Fruit fly (Drosophila melanogaster) whole organism, embryonic: ENCODE results near the gene Mccc1.

Experiments
- Ada2b ChIP-seq: fragments of 200-800 bp; sonication (Bioruptor generic); IDR thresholded peaks from 2 replicates; pipeline ENCODE4 v1.3.6; 2022; ENCODE audit warnings: missing biosample characterization, missing genetic modification characterization
- Aef1 ChIP-seq: fragments of 200-800 bp; sonication (Bioruptor generic); IDR thresholded peaks from 3 replicates; pipeline ENCODE4 v1.3.6; 2022; ENCODE audit warnings: missing biosample characterization, missing genetic modification characterization
- Bgb ChIP-seq: fragments of 200-800 bp; sonication (Bioruptor generic); IDR thresholded peaks from 2 replicates; pipeline ENCODE4 v1.3.6; 2022; ENCODE audit warnings: missing biosample characterization, missing genetic modification characterization; ENCODE audit not compliant: partially characterized antibody
- CG10462 ChIP-seq: fragments of 200-800 bp; sonication (Bioruptor generic); optimal IDR thresholded peaks from 2 replicates; lab custom pipeline; 2016; ENCODE audit warnings: missing biosample characterization, missing genetic modification characterization
- CG10979 ChIP-seq: fragments of 200-800 bp; sonication (Bioruptor generic); optimal IDR thresholded peaks from 2 replicates; lab custom pipeline; 2018; ENCODE audit warnings: missing biosample characterization, mild to moderate bottlenecking, missing genetic modification characterization, moderate library complexity
- CG11093 ChIP-seq: fragments of 200-800 bp; sonication (Bioruptor generic); IDR thresholded peaks from 3 replicates; pipeline ENCODE4 v1.3.6; 2022; ENCODE audit warnings: missing biosample characterization, missing genetic modification characterization
- CG12391 ChIP-seq: fragments of 200-800 bp; sonication (Bioruptor generic); optimal IDR thresholded peaks from 3 replicates; lab custom pipeline; 2018; ENCODE audit warnings: missing biosample characterization, mild to moderate bottlenecking, missing genetic modification characterization, moderate library complexity
- CG14441 ChIP-seq: fragments of 200-800 bp; sonication (Bioruptor generic); IDR thresholded peaks from 2 replicates; pipeline ENCODE4 v1.3.6; 2022; ENCODE audit warnings: missing biosample characterization, missing genetic modification characterization
- CG15011 ChIP-seq: fragments of 200-800 bp; sonication (Bioruptor generic); optimal IDR thresholded peaks from 3 replicates; lab custom pipeline; 2018; ENCODE audit warnings: missing biosample characterization, mild to moderate bottlenecking, missing genetic modification characterization
- CG15073 ChIP-seq: fragments of 200-800 bp; sonication (Bioruptor generic); optimal IDR thresholded peaks from 2 replicates; lab custom pipeline; 2016; ENCODE audit warnings: missing biosample characterization, missing genetic modification characterization
- CG15269 ChIP-seq: fragments of 200-800 bp; sonication (Bioruptor generic); optimal IDR thresholded peaks from 2 replicates; lab custom pipeline; 2018; ENCODE audit warnings: missing biosample characterization, mild to moderate bottlenecking, missing genetic modification characterization, moderate library complexity
- CG16815 ChIP-seq: fragments of 200-800 bp; sonication (Bioruptor generic); optimal IDR thresholded peaks from 3 replicates; lab custom pipeline; 2017; ENCODE audit warnings: missing biosample characterization, mild to moderate bottlenecking, missing genetic modification characterization
- CG17361 ChIP-seq: fragments of 200-800 bp; sonication (Bioruptor generic); IDR thresholded peaks from 3 replicates; pipeline ENCODE4 v1.3.6; 2022; ENCODE audit warnings: missing biosample characterization, missing genetic modification characterization
- CG17912 ChIP-seq: fragments of 200-800 bp; sonication (Bioruptor generic); optimal IDR thresholded peaks from 2 replicates; lab custom pipeline; 2018; ENCODE audit warnings: missing biosample characterization, mild to moderate bottlenecking, missing genetic modification characterization
- CG18619 ChIP-seq: fragments of 200-800 bp; sonication (Bioruptor generic); optimal IDR thresholded peaks from 3 replicates; lab custom pipeline; 2017; ENCODE audit warnings: missing biosample characterization, mild to moderate bottlenecking, missing genetic modification characterization
- CG2116 ChIP-seq: fragments of 200-800 bp; sonication (Bioruptor generic); optimal IDR thresholded peaks from 3 replicates; lab custom pipeline; 2018; ENCODE audit warnings: missing biosample characterization, mild to moderate bottlenecking, missing genetic modification characterization
- CG2202 ChIP-seq: fragments of 200-800 bp; sonication (Bioruptor generic); optimal IDR thresholded peaks from 2 replicates; lab custom pipeline; 2018; ENCODE audit warnings: missing biosample characterization, mild to moderate bottlenecking, missing genetic modification characterization
- CG2875 ChIP-seq: fragments of 200-800 bp; sonication (Bioruptor generic); optimal IDR thresholded peaks from 2 replicates; lab custom pipeline; 2017; ENCODE audit warnings: missing biosample characterization, mild to moderate bottlenecking, missing genetic modification characterization, missing genetic modification reagents
- CG31441 ChIP-seq: fragments of 200-800 bp; sonication (Bioruptor generic); IDR thresholded peaks from 2 replicates; pipeline ENCODE4 v1.3.6; 2022; ENCODE audit warnings: missing biosample characterization, missing genetic modification characterization
- CG4424 ChIP-seq: fragments of 200-800 bp; sonication (Bioruptor generic); optimal IDR thresholded peaks from 3 replicates; lab custom pipeline; 2016; ENCODE audit warnings: missing biosample characterization, missing genetic modification characterization
- CG4617 ChIP-seq: fragments of 200-800 bp; sonication (Bioruptor generic); optimal IDR thresholded peaks from 3 replicates; lab custom pipeline; 2016; ENCODE audit warnings: missing biosample characterization, missing genetic modification characterization, borderline replicate concordance
- CG6175 ChIP-seq: fragments of 200-800 bp; sonication (Bioruptor generic); IDR thresholded peaks from 3 replicates; pipeline ENCODE4 v1.3.6; 2022; ENCODE audit warnings: missing biosample characterization, missing genetic modification characterization
- CG6765 ChIP-seq: fragments of 200-800 bp; sonication (Bioruptor generic); optimal IDR thresholded peaks from 3 replicates; lab custom pipeline; 2017; ENCODE audit warnings: missing biosample characterization, mild to moderate bottlenecking, missing genetic modification characterization
- CG8281 ChIP-seq: fragments of 200-800 bp; sonication (Bioruptor generic); optimal IDR thresholded peaks from 2 replicates; lab custom pipeline; 2018; ENCODE audit warnings: missing biosample characterization, mild to moderate bottlenecking, missing genetic modification characterization, moderate library complexity
- CG8388 ChIP-seq: fragments of 200-800 bp; sonication (Bioruptor generic); optimal IDR thresholded peaks from 2 replicates; lab custom pipeline; 2019; ENCODE audit warnings: missing biosample characterization, mild to moderate bottlenecking, missing genetic modification characterization, moderate library complexity
- CG8478 ChIP-seq: fragments of >200 bp; optimal IDR thresholded peaks from 2 replicates; lab custom pipeline; 2018
- CG8924 ChIP-seq: fragments of 200-800 bp; optimal IDR thresholded peaks from 3 replicates; lab custom pipeline; 2019; ENCODE audit warnings: missing biosample characterization, mild to moderate bottlenecking, missing genetic modification characterization, moderate library complexity
- CG8944 ChIP-seq: fragments of 200-800 bp; sonication (Bioruptor generic); optimal IDR thresholded peaks from 3 replicates; lab custom pipeline; 2016; ENCODE audit warnings: missing biosample characterization, missing genetic modification characterization
- CG9797 ChIP-seq: fragments of 200-800 bp; sonication (Bioruptor generic); optimal IDR thresholded peaks from 3 replicates; lab custom pipeline; 2018; ENCODE audit warnings: missing biosample characterization, mild to moderate bottlenecking, missing genetic modification characterization
- Dek ChIP-seq: fragments of 200-800 bp; sonication (Bioruptor generic); optimal IDR thresholded peaks from 3 replicates; lab custom pipeline; 2019; ENCODE audit warnings: missing biosample characterization, mild to moderate bottlenecking, missing genetic modification characterization, moderate library complexity
- Dp ChIP-seq: fragments of 200-800 bp; sonication (Bioruptor generic); optimal IDR thresholded peaks from 2 replicates; lab custom pipeline; 2018; ENCODE audit warnings: missing biosample characterization, mild to moderate bottlenecking, missing genetic modification characterization, moderate library complexity
- Elba2 ChIP-seq: fragments of 200-800 bp; sonication (Bioruptor generic); optimal IDR thresholded peaks from 3 replicates; lab custom pipeline; 2016; ENCODE audit warnings: missing biosample characterization, missing genetic modification characterization
- Fer3 ChIP-seq: fragments of 200-800 bp; sonication (Bioruptor generic); optimal IDR thresholded peaks from 2 replicates; lab custom pipeline; 2018; ENCODE audit warnings: missing biosample characterization, mild to moderate bottlenecking, missing genetic modification characterization, moderate library complexity
- Hr3 ChIP-seq: fragments of 200-800 bp; sonication (Bioruptor generic); optimal IDR thresholded peaks from 3 replicates; lab custom pipeline; 2016; ENCODE audit warnings: missing biosample characterization, missing genetic modification characterization
- Oli ChIP-seq: fragments of 200-800 bp; sonication (Bioruptor generic); optimal IDR thresholded peaks from 2 replicates; lab custom pipeline; 2018; ENCODE audit warnings: missing biosample characterization, mild to moderate bottlenecking, missing genetic modification characterization, moderate library complexity
- Optix ChIP-seq: fragments of 200-800 bp; sonication (Bioruptor generic); IDR thresholded peaks from 3 replicates; pipeline ENCODE4 v1.3.6; 2022; ENCODE audit warnings: missing biosample characterization, missing genetic modification characterization
- ac ChIP-seq: fragments of 200-800 bp; sonication (Bioruptor generic); optimal IDR thresholded peaks from 3 replicates; lab custom pipeline; 2017; ENCODE audit warnings: missing biosample characterization, mild to moderate bottlenecking, missing genetic modification characterization
- bigmax ChIP-seq: fragments of 200-800 bp; sonication (Bioruptor generic); optimal IDR thresholded peaks from 2 replicates; lab custom pipeline; 2018; ENCODE audit warnings: missing biosample characterization, mild to moderate bottlenecking, missing genetic modification characterization
- bowl ChIP-seq: fragments of 200-800 bp; sonication (Bioruptor generic); IDR thresholded peaks from 2 replicates; pipeline ENCODE4 v1.3.6; 2022; ENCODE audit warnings: missing biosample characterization, missing genetic modification characterization
- fd102C ChIP-seq: fragments of 200-800 bp; sonication (Bioruptor generic); optimal IDR thresholded peaks from 2 replicates; lab custom pipeline; 2018; ENCODE audit warnings: missing biosample characterization, mild to moderate bottlenecking, missing genetic modification characterization, moderate library complexity
- gcm ChIP-seq: fragments of 200-800 bp; sonication (Bioruptor generic); optimal IDR thresholded peaks from 2 replicates; lab custom pipeline; 2019; ENCODE audit warnings: missing biosample characterization, mild to moderate bottlenecking, missing genetic modification characterization, moderate library complexity
- grn ChIP-seq: fragments of 200-800 bp; sonication (Bioruptor generic); optimal IDR thresholded peaks from 3 replicates; lab custom pipeline; 2017; ENCODE audit warnings: missing biosample characterization, missing genetic modification characterization
- h ChIP-seq: fragments of >200 bp; optimal IDR thresholded peaks from 2 replicates; lab custom pipeline; 2017
- lilli ChIP-seq: fragments of 200-800 bp; sonication (Bioruptor generic); optimal IDR thresholded peaks from 3 replicates; lab custom pipeline; 2016; ENCODE audit warnings: missing biosample characterization, missing genetic modification characterization
- mirr ChIP-seq: fragments of 200-800 bp; sonication (Bioruptor generic); optimal IDR thresholded peaks from 3 replicates; lab custom pipeline; 2018; ENCODE audit warnings: missing biosample characterization, mild to moderate bottlenecking, missing genetic modification characterization
- nau ChIP-seq: fragments of 200-800 bp; sonication (Bioruptor generic); optimal IDR thresholded peaks from 3 replicates; lab custom pipeline; 2017; ENCODE audit warnings: missing biosample characterization, mild to moderate bottlenecking, missing genetic modification characterization, missing genetic modification reagents
- pho ChIP-seq: fragments of 200-800 bp; sonication (Bioruptor generic); optimal IDR thresholded peaks from 2 replicates; lab custom pipeline; 2016; ENCODE audit warnings: missing biosample characterization, missing genetic modification characterization
- prd ChIP-seq, 3 experiments: fragments of >200 bp in 2 of 3; fragments of 200-800 bp in 1 of 3; sonication (Bioruptor generic) in 1 of 3; optimal IDR thresholded peaks in 2 of 3; IDR thresholded peaks in 1 of 3; 2 replicates in 2 of 3; 3 replicates in 1 of 3; pipeline versions ENCODE4 v1.3.6 to Lab custom; 2017 to 2022; ENCODE audit warnings: missing biosample characterization in 1 of 3, missing genetic modification characterization in 1 of 3
- pros ChIP-seq: fragments of 200-800 bp; sonication (Bioruptor generic); optimal IDR thresholded peaks from 3 replicates; lab custom pipeline; 2019; ENCODE audit warnings: missing biosample characterization, mild to moderate bottlenecking, missing genetic modification characterization, moderate library complexity
- seq ChIP-seq: fragments of 200-800 bp; sonication (Bioruptor generic); IDR thresholded peaks from 2 replicates; pipeline ENCODE4 v1.3.6; 2022; ENCODE audit warnings: missing biosample characterization, missing genetic modification characterization
- shn ChIP-seq: fragments of 200-800 bp; sonication (Bioruptor generic); optimal IDR thresholded peaks from 3 replicates; lab custom pipeline; 2016; ENCODE audit warnings: missing biosample characterization, missing genetic modification characterization
- slou ChIP-seq: fragments of 200-800 bp; sonication (Bioruptor generic); optimal IDR thresholded peaks from 3 replicates; lab custom pipeline; 2016; ENCODE audit warnings: missing biosample characterization, missing genetic modification characterization

Gene Mccc1

dm6 chr3R:31743279-31743678 is 50.4 kb downstream of the Mccc1 start, which contains the start of gene Tbca (continued):
- no peak for TF ChIP-seq CG2202 (tag; lab: Kevin White, UChicago)
- peak; percentile 1 for TF ChIP-seq CG4617 (GFP tag; lab: Kevin White, UChicago)
- no peak for TF ChIP-seq Hr3 (GFP tag; lab: Kevin White, UChicago)
- TF ChIP-seq nau (GFP tag; lab: Kevin White, UChicago), result no peak
- no peak for TF ChIP-seq CG16815 (GFP tag; lab: Kevin White, UChicago)
- no peak for TF ChIP-seq mirr
- no peak for TF ChIP-seq CG4424 (GFP tag; lab: Kevin White, UChicago)
- TF ChIP-seq Optix, result no peak
- TF ChIP-seq CG11093, result no peak
- TF ChIP-seq CG18619 (GFP tag; lab: Kevin White, UChicago), result no peak
- TF ChIP-seq CG14441, result no peak
- TF ChIP-seq ac (GFP tag; lab: Kevin White, UChicago), result no peak
- TF ChIP-seq shn, result no peak
- TF ChIP-seq prd (optimal IDR thresholded peaks at IDR 0.05; lab: Kevin White, UChicago), result no peak
- TF ChIP-seq prd (GFP tag; IDR thresholded peaks at IDR 0.05; lab: Robert Waterston, UW), result no peak
- no peak for TF ChIP-seq slou (GFP tag; lab: Kevin White, UChicago)
- no peak for TF ChIP-seq CG15011 (GFP tag; lab: Kevin White, UChicago)
- no peak for TF ChIP-seq CG10979 (tag; lab: Kevin White, UChicago)
- peak; percentile 48 for TF ChIP-seq CG8388 (GFP tag; lab: Kevin White, UChicago)
- no peak for TF ChIP-seq CG12391 (tag; lab: Kevin White, UChicago)
- TF ChIP-seq CG8944 (GFP tag; lab: Kevin White, UChicago), result no peak
- TF ChIP-seq gcm, result no peak
- TF ChIP-seq CG6175 (GFP tag; lab: Robert Waterston, UW), result no peak
- TF ChIP-seq grn (GFP tag; lab: Kevin White, UChicago), result no peak
- TF ChIP-seq CG15073 (GFP tag; lab: Kevin White, UChicago), result no peak
- no peak for TF ChIP-seq Ada2b (GFP tag; lab: Robert Waterston, UW)
- peak; percentile 45 for TF ChIP-seq CG2116 (GFP tag; lab: Kevin White, UChicago)
- TF ChIP-seq bigmax (GFP tag; lab: Kevin White, UChicago), result no peak
- no peak for TF ChIP-seq CG8478 (lab: Kevin White, UChicago)
- TF ChIP-seq CG9797 (GFP tag; lab: Kevin White, UChicago), result peak; percentile 29
- no peak for TF ChIP-seq CG17361 (GFP tag; lab: Robert Waterston, UW)
- no peak for TF ChIP-seq CG31441 (GFP tag; lab: Robert Waterston, UW)
- no peak for TF ChIP-seq pho (GFP tag; lab: Kevin White, UChicago)
- no peak for TF ChIP-seq seq (GFP tag; lab: Robert Waterston, UW)
- TF ChIP-seq Bgb, result peak; percentile 61
- TF ChIP-seq pros (GFP tag; lab: Kevin White, UChicago), result no peak
- no peak for TF ChIP-seq CG6765 (GFP tag; lab: Kevin White, UChicago)
- TF ChIP-seq Dp (GFP tag; lab: Kevin White, UChicago), result peak; percentile 98
- TF ChIP-seq CG15269 (tag; lab: Kevin White, UChicago), result no peak
- no peak for TF ChIP-seq CG8924 (tag; lab: Kevin White, UChicago)
- no peak for TF ChIP-seq Dek
- TF ChIP-seq h (lab: Kevin White, UChicago), result no peak
- TF ChIP-seq lilli (GFP tag; lab: Kevin White, UChicago), result no peak
- no peak for TF ChIP-seq Fer3 (tag; lab: Kevin White, UChicago)
- TF ChIP-seq Elba2 (GFP tag; lab: Kevin White, UChicago), result no peak
- TF ChIP-seq CG17912, result no peak
- no peak for TF ChIP-seq CG8281 (tag; lab: Kevin White, UChicago)
- TF ChIP-seq CG10462, result no peak
- no peak for TF ChIP-seq fd102C (GFP tag; lab: Kevin White, UChicago)
- no peak for TF ChIP-seq CG2875 (GFP tag; lab: Kevin White, UChicago)
- no peak for TF ChIP-seq bowl (GFP tag; lab: Robert Waterston, UW)
- no peak for TF ChIP-seq Oli
- TF ChIP-seq Aef1 (GFP tag; lab: Robert Waterston, UW), result peak; percentile 32; the same call in 1 of the 3 replicates
